Worm (Caenorhabditis elegans) whole organism, young adult: Measurements from ENCODE around the gene acs-5.

Source experiments
- B0019.2 ChIP-seq: fragments of 200-800 bp; sonication (Bioruptor generic); conservative IDR thresholded peaks from 2 replicates; pipeline ENCODE4 v1.3.6; 2022; ENCODE audit warnings: missing genetic modification reagents, missing genetic modification characterization, missing compliant biosample characterization
- hlh-26 ChIP-seq: fragments of 200-800 bp; sonication (Bioruptor generic); conservative IDR thresholded peaks from 2 replicates; pipeline ENCODE4 v1.3.6; 2022; ENCODE audit warnings: missing genetic modification reagents, missing genetic modification characterization, missing compliant biosample characterization

DNA sequence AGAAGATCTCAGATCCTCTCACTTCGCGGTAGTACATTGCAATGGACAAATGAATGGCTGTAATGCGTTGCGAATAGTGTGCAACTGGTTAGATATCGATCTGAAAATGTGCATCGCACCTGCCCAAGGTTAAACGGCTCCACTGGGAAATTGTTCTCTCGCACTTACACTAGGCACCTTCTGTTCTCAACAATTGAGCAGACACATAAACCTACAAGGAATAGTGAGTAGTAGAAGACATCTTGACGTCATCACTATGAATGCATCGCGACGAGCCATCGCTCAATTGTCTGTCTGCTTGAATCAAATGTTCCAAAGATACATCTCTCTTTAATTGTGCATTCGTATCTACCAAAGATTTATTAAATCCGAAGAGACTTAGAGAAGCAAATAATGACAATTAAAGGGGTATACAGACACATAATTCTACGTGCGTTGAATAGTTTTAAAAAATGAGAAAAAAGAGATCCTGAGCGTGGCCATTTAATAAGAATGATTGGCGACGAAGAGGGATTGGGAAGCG is 19.7 kb upstream of the acs-5 start, which contains the start of gene T05D4.2:
- no peak for TF ChIP-seq hlh-26 (GFP tag; lab: Robert Waterston, UW)
- TF ChIP-seq B0019.2 (GFP tag; lab: Robert Waterston, UW), result no peak
